Worm (Caenorhabditis elegans): Measurements from ENCODE around the gene C08B6.10.

DNA sequence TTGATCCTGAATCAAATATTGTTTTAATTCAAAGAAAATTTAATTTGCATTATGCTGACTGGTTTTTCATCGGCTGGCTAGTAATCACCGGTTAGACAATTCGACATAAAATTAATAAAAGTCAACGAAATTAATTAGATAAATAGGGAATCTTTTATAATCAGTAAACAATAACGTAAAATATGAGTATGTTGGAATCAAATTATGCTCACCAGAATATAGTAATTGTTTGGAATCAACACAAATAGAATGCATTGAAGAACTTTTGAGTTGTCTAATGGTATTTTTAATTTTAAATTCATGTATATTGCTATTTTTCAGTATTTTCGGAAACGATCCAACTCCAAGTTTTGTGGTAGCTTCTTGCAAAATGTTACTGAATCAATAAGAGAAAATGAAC lies 19.9 kb upstream of the C08B6.10 start, which contains the start of gene C08B6.2:
- TF ChIP-seq ztf-11 (tag; optimal IDR thresholded peaks at IDR 0.05) (no peak), ama-1 (optimal IDR thresholded peaks at IDR 0.05) (no peak), unc-39 (tag; optimal IDR thresholded peaks at IDR 0.05) (no peak), ztf-4 (tag; optimal IDR thresholded peaks at IDR 0.05) (no peak), ceh-28 (tag; optimal IDR thresholded peaks at IDR 0.05) (no peak), nfya-1 (tag; optimal IDR thresholded peaks at IDR 0.05; ENCODE audit: insufficient read depth) (no peak), elt-2 (tag; optimal IDR thresholded peaks at IDR 0.05) (no peak), unc-62 (GFP tag; optimal IDR thresholded peaks at IDR 0.05) (no peak), nhr-11 (tag; optimal IDR thresholded peaks at IDR 0.05) (no peak), fkh-2 (tag; optimal IDR thresholded peaks at IDR 0.05) (no peak), mml-1 (tag; optimal IDR thresholded peaks at IDR 0.05) (no peak)
